Fruit fly (Drosophila melanogaster) whole organism, embryonic: ENCODE results near the gene asp.

Experiments
- ATbp ChIP-seq: fragments of 200-800 bp; sonication (Bioruptor generic); optimal IDR thresholded peaks from 2 replicates; lab custom pipeline; 2017; ENCODE audit warnings: missing biosample characterization, mild to moderate bottlenecking, missing genetic modification characterization, missing genetic modification reagents
- Ada2b ChIP-seq: fragments of 200-800 bp; sonication (Bioruptor generic); IDR thresholded peaks from 2 replicates; pipeline ENCODE4 v1.3.6; 2022; ENCODE audit warnings: missing biosample characterization, missing genetic modification characterization
- CG10431 ChIP-seq: fragments of 200-800 bp; sonication (Bioruptor generic); optimal IDR thresholded peaks from 3 replicates; lab custom pipeline; 2018; ENCODE audit warnings: missing biosample characterization, mild to moderate bottlenecking, missing genetic modification characterization
- CG11093 ChIP-seq: fragments of 200-800 bp; sonication (Bioruptor generic); IDR thresholded peaks from 3 replicates; pipeline ENCODE4 v1.3.6; 2022; ENCODE audit warnings: missing biosample characterization, missing genetic modification characterization
- CG12391 ChIP-seq: fragments of 200-800 bp; sonication (Bioruptor generic); optimal IDR thresholded peaks from 3 replicates; lab custom pipeline; 2018; ENCODE audit warnings: missing biosample characterization, mild to moderate bottlenecking, missing genetic modification characterization, moderate library complexity
- CG12659 ChIP-seq: fragments of 200-800 bp; sonication (Bioruptor generic); optimal IDR thresholded peaks from 3 replicates; lab custom pipeline; 2017; ENCODE audit warnings: mild to moderate bottlenecking, missing biosample characterization, missing genetic modification reagents, missing genetic modification characterization
- CG13123 ChIP-seq: fragments of 200-800 bp; sonication (Bioruptor generic); optimal IDR thresholded peaks from 2 replicates; lab custom pipeline; 2016; ENCODE audit warnings: missing biosample characterization, missing genetic modification characterization
- CG13287 ChIP-seq: fragments of 200-800 bp; sonication (Bioruptor generic); IDR thresholded peaks from 2 replicates; pipeline ENCODE4 v1.3.6; 2022; ENCODE audit warnings: missing biosample characterization, missing genetic modification characterization; ENCODE audit not compliant: partially characterized antibody
- CG13296 ChIP-seq: fragments of 200-800 bp; sonication (Bioruptor generic); optimal IDR thresholded peaks from 3 replicates; lab custom pipeline; 2018; ENCODE audit warnings: missing biosample characterization, mild to moderate bottlenecking, missing genetic modification characterization
- CG17361 ChIP-seq: fragments of 200-800 bp; sonication (Bioruptor generic); IDR thresholded peaks from 3 replicates; pipeline ENCODE4 v1.3.6; 2022; ENCODE audit warnings: missing biosample characterization, missing genetic modification characterization
- CG17568 ChIP-seq: fragments of 200-800 bp; sonication (Bioruptor generic); optimal IDR thresholded peaks from 2 replicates; lab custom pipeline; 2018; ENCODE audit warnings: missing biosample characterization, mild to moderate bottlenecking, missing genetic modification characterization, moderate library complexity
- CG17612 ChIP-seq: fragments of 200-800 bp; sonication (Bioruptor generic); IDR thresholded peaks from 2 replicates; pipeline ENCODE4 v1.3.6; 2022; ENCODE audit warnings: missing biosample characterization, missing genetic modification characterization
- CG2202 ChIP-seq: fragments of 200-800 bp; sonication (Bioruptor generic); optimal IDR thresholded peaks from 2 replicates; lab custom pipeline; 2018; ENCODE audit warnings: missing biosample characterization, mild to moderate bottlenecking, missing genetic modification characterization
- CG3163 ChIP-seq: fragments of 200-800 bp; sonication (Bioruptor generic); optimal IDR thresholded peaks from 3 replicates; lab custom pipeline; 2016; ENCODE audit warnings: missing biosample characterization, missing genetic modification characterization
- CG32772 ChIP-seq: fragments of 200-800 bp; sonication (Bioruptor generic); IDR thresholded peaks from 2 replicates; pipeline ENCODE4 v1.3.6; 2022; ENCODE audit warnings: missing biosample characterization, missing genetic modification characterization
- CG6791 ChIP-seq: fragments of 200-800 bp; sonication (Bioruptor generic); IDR thresholded peaks from 3 replicates; pipeline ENCODE4 v1.3.6; 2022; ENCODE audit warnings: missing biosample characterization, missing genetic modification characterization; ENCODE audit not compliant: partially characterized antibody
- CG7786 ChIP-seq: fragments of 200-800 bp; sonication (Bioruptor generic); optimal IDR thresholded peaks from 2 replicates; lab custom pipeline; 2016; ENCODE audit warnings: missing biosample characterization, missing genetic modification characterization
- CG8290 ChIP-seq, 3 experiments: fragments of 200-800 bp; sonication (Bioruptor generic); optimal IDR thresholded peaks; 2 replicates each; lab custom pipeline; 2016 to 2019; ENCODE audit warnings: missing biosample characterization in 3 of 3, missing genetic modification characterization in 3 of 3, mild to moderate bottlenecking in 2 of 3, moderate library complexity in 1 of 3
- CG9437 ChIP-seq: fragments of 200-800 bp; sonication (Bioruptor generic); optimal IDR thresholded peaks from 2 replicates; lab custom pipeline; 2018; ENCODE audit warnings: missing biosample characterization, mild to moderate bottlenecking, missing genetic modification characterization
- Dbx ChIP-seq: fragments of 200-800 bp; sonication (Bioruptor generic); IDR thresholded peaks from 3 replicates; pipeline ENCODE4 v1.3.6; 2022; ENCODE audit warnings: missing biosample characterization, missing genetic modification characterization
- Elba2 ChIP-seq: fragments of 200-800 bp; sonication (Bioruptor generic); optimal IDR thresholded peaks from 3 replicates; lab custom pipeline; 2016; ENCODE audit warnings: missing biosample characterization, missing genetic modification characterization
- HLH54F ChIP-seq: fragments of 200-800 bp; sonication (Bioruptor generic); optimal IDR thresholded peaks from 3 replicates; lab custom pipeline; 2016; ENCODE audit warnings: missing biosample characterization, missing genetic modification characterization
- HLHmδ ChIP-seq: fragments of 200-800 bp; sonication (Bioruptor generic); optimal IDR thresholded peaks from 2 replicates; lab custom pipeline; 2018; ENCODE audit warnings: missing biosample characterization, mild to moderate bottlenecking, missing genetic modification characterization, moderate library complexity
- Hey ChIP-seq: fragments of 200-800 bp; sonication (Bioruptor generic); optimal IDR thresholded peaks from 3 replicates; lab custom pipeline; 2018; ENCODE audit warnings: missing biosample characterization, mild to moderate bottlenecking, missing genetic modification characterization
- Hr51 ChIP-seq, 2 experiments: fragments of 200-800 bp; sonication (Bioruptor generic); optimal IDR thresholded peaks; 2 replicates in 1 of 2; 3 replicates in 1 of 2; lab custom pipeline; 2016 to 2018; ENCODE audit warnings: missing biosample characterization in 2 of 2, missing genetic modification characterization in 2 of 2, mild to moderate bottlenecking in 1 of 2, moderate library complexity in 1 of 2
- Jarid2 ChIP-seq: fragments of 200-800 bp; sonication (Bioruptor generic); optimal IDR thresholded peaks from 3 replicates; lab custom pipeline; 2017; ENCODE audit warnings: mild to moderate bottlenecking, missing biosample characterization, missing genetic modification reagents, missing genetic modification characterization
- Myb ChIP-seq: fragments of 200-800 bp; sonication (Bioruptor generic); optimal IDR thresholded peaks from 2 replicates; lab custom pipeline; 2016; ENCODE audit warnings: missing biosample characterization, missing genetic modification characterization
- NfI ChIP-seq: fragments of 200-800 bp; sonication (Bioruptor generic); optimal IDR thresholded peaks from 3 replicates; lab custom pipeline; 2018; ENCODE audit warnings: missing biosample characterization, mild to moderate bottlenecking, missing genetic modification characterization, moderate library complexity
- Rfx ChIP-seq: fragments of 200-800 bp; sonication (Bioruptor generic); IDR thresholded peaks from 2 replicates; pipeline ENCODE4 v1.3.6; 2022; ENCODE audit warnings: missing biosample characterization, missing genetic modification characterization
- Six4 ChIP-seq: fragments of 200-800 bp; sonication (Bioruptor generic); optimal IDR thresholded peaks from 2 replicates; lab custom pipeline; 2016; ENCODE audit warnings: missing biosample characterization, missing genetic modification characterization
- Ssrp ChIP-seq: fragments of 200-800 bp; sonication (Bioruptor generic); optimal IDR thresholded peaks from 2 replicates; lab custom pipeline; 2018; ENCODE audit warnings: missing biosample characterization, mild to moderate bottlenecking, missing genetic modification characterization, moderate library complexity
- Usf ChIP-seq: fragments of 200-800 bp; sonication (Bioruptor generic); optimal IDR thresholded peaks from 2 replicates; lab custom pipeline; 2017; ENCODE audit warnings: missing genotype, missing biosample characterization, missing genetic modification characterization
- Xrp1 ChIP-seq: fragments of 200-800 bp; sonication (Bioruptor generic); IDR thresholded peaks from 2 replicates; pipeline ENCODE4 v1.3.6; 2022; ENCODE audit warnings: missing biosample characterization, missing genetic modification characterization
- ap ChIP-seq: fragments of 200-800 bp; sonication (Bioruptor generic); IDR thresholded peaks from 2 replicates; pipeline ENCODE4 v1.3.6; 2022; ENCODE audit warnings: missing biosample characterization, missing genetic modification characterization
- bbx ChIP-seq: fragments of 200-800 bp; sonication (Bioruptor generic); IDR thresholded peaks from 2 replicates; pipeline ENCODE4 v1.3.6; 2022; ENCODE audit warnings: missing biosample characterization, missing genetic modification characterization; ENCODE audit not compliant: partially characterized antibody
- cas ChIP-seq: fragments of 200-800 bp; sonication (Bioruptor generic); IDR thresholded peaks from 2 replicates; pipeline ENCODE4 v1.3.6; 2022; ENCODE audit warnings: missing biosample characterization, missing genetic modification characterization
- ci ChIP-seq: fragments of 200-800 bp; sonication (Bioruptor generic); IDR thresholded peaks from 3 replicates; pipeline ENCODE4 v1.3.6; 2022; ENCODE audit warnings: missing biosample characterization, missing genetic modification characterization
- corto ChIP-seq: fragments of 200-800 bp; sonication (Bioruptor generic); optimal IDR thresholded peaks from 2 replicates; lab custom pipeline; 2016; ENCODE audit warnings: missing biosample characterization, mild to moderate bottlenecking, missing genetic modification characterization, moderate library complexity
- en ChIP-seq: fragments of 200-800 bp; sonication (Bioruptor generic); optimal IDR thresholded peaks from 2 replicates; lab custom pipeline; 2016; ENCODE audit warnings: missing biosample characterization, missing genetic modification characterization
- exex ChIP-seq: fragments of 200-800 bp; sonication (Bioruptor generic); optimal IDR thresholded peaks from 4 replicates; lab custom pipeline; 2018; ENCODE audit warnings: missing biosample characterization, mild to moderate bottlenecking, missing genetic modification characterization, moderate library complexity
- gsb-n ChIP-seq: fragments of 200-800 bp; sonication (Bioruptor generic); optimal IDR thresholded peaks from 3 replicates; lab custom pipeline; 2018; ENCODE audit warnings: missing biosample characterization, mild to moderate bottlenecking, missing genetic modification characterization
- hth ChIP-seq: fragments of >200 bp; optimal IDR thresholded peaks from 2 replicates; lab custom pipeline; 2017; ENCODE audit warnings: inconsistent platforms
- lov ChIP-seq, 2 experiments: fragments of 200-800 bp in 1 of 2; fragments of >200 bp in 1 of 2; sonication (Bioruptor generic) in 1 of 2; IDR thresholded peaks in 1 of 2; optimal IDR thresholded peaks in 1 of 2; 2 replicates in 1 of 2; 3 replicates in 1 of 2; pipeline versions ENCODE4 v1.3.6 to Lab custom; 2017 to 2022; ENCODE audit warnings: missing biosample characterization in 1 of 2, missing genetic modification characterization in 1 of 2
- p53 ChIP-seq: fragments of 200-800 bp; sonication (Bioruptor generic); optimal IDR thresholded peaks from 2 replicates; lab custom pipeline; 2016; ENCODE audit warnings: missing biosample characterization, missing genetic modification characterization
- prd ChIP-seq, 3 experiments: fragments of >200 bp in 2 of 3; fragments of 200-800 bp in 1 of 3; sonication (Bioruptor generic) in 1 of 3; optimal IDR thresholded peaks in 2 of 3; IDR thresholded peaks in 1 of 3; 2 replicates in 2 of 3; 3 replicates in 1 of 3; pipeline versions ENCODE4 v1.3.6 to Lab custom; 2017 to 2022; ENCODE audit warnings: missing biosample characterization in 1 of 3, missing genetic modification characterization in 1 of 3
- ranshi ChIP-seq: fragments of 200-800 bp; sonication (Bioruptor generic); IDR thresholded peaks from 2 replicates; pipeline ENCODE4 v1.3.6; 2022; ENCODE audit warnings: missing biosample characterization, missing genetic modification characterization
- rib ChIP-seq: fragments of 200-800 bp; sonication (Bioruptor generic); IDR thresholded peaks from 2 replicates; pipeline ENCODE4 v1.3.6; 2022; ENCODE audit warnings: missing biosample characterization, missing genetic modification characterization
- slbo ChIP-seq: fragments of 200-800 bp; sonication (Bioruptor generic); IDR thresholded peaks from 2 replicates; pipeline ENCODE4 v1.3.6; 2022; ENCODE audit warnings: missing biosample characterization, missing genetic modification characterization
- usp ChIP-seq: fragments of >200 bp; optimal IDR thresholded peaks from 2 replicates; lab custom pipeline; 2017; ENCODE audit warnings: missing biosample characterization, missing genetic modification characterization
- zfh1 ChIP-seq: fragments of 200-800 bp; sonication (Bioruptor generic); IDR thresholded peaks from 3 replicates; pipeline ENCODE4 v1.3.6; 2022; ENCODE audit warnings: missing biosample characterization, missing genetic modification characterization

Gene asp

DNA sequence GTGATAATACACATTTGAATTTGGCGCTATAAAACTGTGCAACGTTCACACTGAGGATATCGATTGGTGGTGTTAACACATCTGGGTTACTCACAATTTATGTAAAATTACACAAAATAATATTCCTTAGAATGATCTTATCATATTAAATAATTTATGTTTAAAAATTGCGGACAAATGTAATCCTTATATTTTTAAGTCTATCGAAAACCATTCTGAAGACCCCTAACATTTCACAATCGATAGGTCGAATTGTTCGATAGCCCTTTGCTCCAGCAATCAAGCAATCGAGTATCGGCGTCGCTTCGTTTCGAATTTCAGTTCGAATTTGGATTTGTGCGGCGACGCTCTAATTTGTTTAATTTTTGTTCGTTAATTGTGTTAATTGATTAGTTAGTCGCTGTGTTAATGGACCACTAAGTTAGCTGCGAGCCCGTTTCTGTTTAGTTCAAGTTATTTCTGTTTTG lies at the start of gene asp (continued):
- TF ChIP-seq bbx (peak; percentile 71), Rfx (no peak), HLH54F (GFP tag; lab: Kevin White, UChicago) (no peak), ATbp (no peak), CG8290 (GFP tag; optimal IDR thresholded peaks at IDR 0.05; lab: Kevin White, UChicago) (no peak), CG8290 (tag; optimal IDR thresholded peaks at IDR 0.05; lab: Kevin White, UChicago) (no peak), Xrp1 (GFP tag; lab: Robert Waterston, UW) (0 out of 2 replicates have a peak, but pooled peaks have one; percentile 11), exex (no peak), Jarid2 (GFP tag; lab: Kevin White, UChicago) (no peak), CG17612 (GFP tag; lab: Robert Waterston, UW) (no peak), usp (no peak), cas (no peak), Dbx (no peak), CG13287 (GFP tag; lab: Robert Waterston, UW) (peak; percentile 89), CG12659 (GFP tag; lab: Kevin White, UChicago) (no peak), CG17568 (no peak), en (GFP tag; lab: Kevin White, UChicago) (no peak), CG3163 (GFP tag; lab: Kevin White, UChicago) (no peak), Hey (no peak), ranshi (no peak), CG12391 (tag; lab: Kevin White, UChicago) (peak; percentile 61), HLHmδ (GFP tag; lab: Kevin White, UChicago) (no peak), zfh1 (no peak), Myb (GFP tag; lab: Kevin White, UChicago) (peak; percentile 68), CG13296 (GFP tag; lab: Kevin White, UChicago) (no peak), Usf (GFP tag; lab: Kevin White, UChicago) (no peak), CG13123 (GFP tag; lab: Kevin White, UChicago) (no peak), CG32772 (GFP tag; lab: Robert Waterston, UW) (no peak), CG10431 (GFP tag; lab: Kevin White, UChicago) (no peak), CG2202 (tag; lab: Kevin White, UChicago) (no peak), p53 (GFP tag; lab: Kevin White, UChicago) (no peak), lov (optimal IDR thresholded peaks at IDR 0.05; lab: Kevin White, UChicago) (no peak), lov (GFP tag; IDR thresholded peaks at IDR 0.05; lab: Robert Waterston, UW) (no peak), Hr51 (GFP tag; optimal IDR thresholded peaks at IDR 0.05; lab: Kevin White, UChicago) (no peak), Ssrp (tag; lab: Kevin White, UChicago) (no peak), CG6791 (peak; percentile 87), Ada2b (GFP tag; lab: Robert Waterston, UW) (0 out of 2 replicates have a peak, but pooled peaks have one; percentile 10), gsb-n (tag; lab: Kevin White, UChicago) (no peak), CG7786 (GFP tag; lab: Kevin White, UChicago) (no peak), CG9437 (GFP tag; lab: Kevin White, UChicago) (no peak), slbo (GFP tag; lab: Robert Waterston, UW) (peak; percentile 35; the same call in 1 of the 2 replicates), CG11093 (no peak), prd (optimal IDR thresholded peaks at IDR 0.05; lab: Kevin White, UChicago) (no peak), prd (GFP tag; IDR thresholded peaks at IDR 0.05; lab: Robert Waterston, UW) (peak; percentile 28; the same call in 1 of the 3 replicates), ci (GFP tag; lab: Robert Waterston, UW) (no peak), Elba2 (GFP tag; lab: Kevin White, UChicago) (no peak), Six4 (GFP tag; lab: Kevin White, UChicago) (peak; percentile 47), hth (lab: Kevin White, UChicago) (no peak), CG17361 (no peak), NfI (GFP tag; lab: Kevin White, UChicago) (no peak), rib (no peak), ap (GFP tag; lab: Robert Waterston, UW) (no peak), corto (GFP tag; lab: Kevin White, UChicago) (no peak)
